Worm (Caenorhabditis elegans): ENCODE measurements around the gene Y43F8B.7.

ce11 chrV:19512260-19512947 is 21.8 kb downstream of the Y43F8B.7 start, which contains the start of gene Y43F8B.19:
- no peak for TF ChIP-seq nhr-11 (tag; optimal IDR thresholded peaks at IDR 0.05)
- no peak for TF ChIP-seq zip-5 (tag; optimal IDR thresholded peaks at IDR 0.05)
- no peak for TF ChIP-seq unc-42 (tag; optimal IDR thresholded peaks at IDR 0.05)
- TF ChIP-seq sox-4 (tag; optimal IDR thresholded peaks at IDR 0.05) = no peak
- no peak for TF ChIP-seq ama-1 (optimal IDR thresholded peaks at IDR 0.05)
- no peak for TF ChIP-seq sox-2 (GFP tag; IDR thresholded peaks at IDR 0.05)

Data from whole organism, late embryonic.